Worm (Caenorhabditis elegans) whole organism, L3 larva: ENCODE data around the gene tbb-2.
A peak's percentile ranks its signal among the peaks of the same experiment; 100 is the strongest.

Experiments used
- ZK546.5 ChIP-seq: sonication (generic microtip); optimal IDR thresholded peaks from 2 replicates; lab custom pipeline; 2017; ENCODE audit warnings: missing biosample characterization, missing genetic modification characterization
- aly-2 ChIP-seq: fragments of 150-350 bp; optimal IDR thresholded peaks from 2 replicates; lab custom pipeline; 2014; ENCODE audit warnings: missing biosample characterization, missing genetic modification characterization
- ama-1 ChIP-seq: fragments of 150-350 bp; optimal IDR thresholded peaks from 2 replicates; lab custom pipeline; 2018
- ceh-9 ChIP-seq: sonication (generic microtip); optimal IDR thresholded peaks from 2 replicates; lab custom pipeline; 2018; ENCODE audit warnings: missing biosample characterization, missing genetic modification characterization
- daf-12 ChIP-seq: fragments of 150-350 bp; optimal IDR thresholded peaks from 2 replicates; lab custom pipeline; 2014; ENCODE audit warnings: missing biosample characterization, missing genetic modification reagents, missing genetic modification characterization
- elt-2 ChIP-seq: sonication (generic microtip); optimal IDR thresholded peaks from 2 replicates; lab custom pipeline; 2016; ENCODE audit warnings: missing genetic modification reagents, mild to moderate bottlenecking, missing genetic modification characterization, missing compliant biosample characterization
- elt-3 ChIP-seq, 3 experiments: fragments of 150-350 bp in 1 of 3; sonication (generic microtip) in 2 of 3; optimal IDR thresholded peaks; 2 replicates in 2 of 3; 4 replicates in 1 of 3; lab custom pipeline; 2014 to 2017; ENCODE audit warnings: missing biosample characterization in 3 of 3, missing genetic modification characterization in 3 of 3
- eor-1 ChIP-seq, 2 experiments: fragments of 150-350 bp; optimal IDR thresholded peaks; 2 replicates each; lab custom pipeline; 2014 to 2018; ENCODE audit warnings: missing biosample characterization in 2 of 2, missing genetic modification characterization in 2 of 2
- fkh-2 ChIP-seq: fragments of 150-350 bp; optimal IDR thresholded peaks from 2 replicates; lab custom pipeline; 2014; ENCODE audit warnings: missing biosample characterization, missing genetic modification reagents, missing genetic modification characterization
- hmg-11 ChIP-seq: sonication (generic microtip); optimal IDR thresholded peaks from 2 replicates; lab custom pipeline; 2016; ENCODE audit warnings: missing genetic modification characterization, missing compliant biosample characterization
- jun-1 ChIP-seq: fragments of 150-350 bp; optimal IDR thresholded peaks from 2 replicates; lab custom pipeline; 2014; ENCODE audit warnings: missing biosample characterization, missing genetic modification reagents, missing genetic modification characterization
- lin-15B ChIP-seq: fragments of 150-350 bp; optimal IDR thresholded peaks from 2 replicates; lab custom pipeline; 2014; ENCODE audit warnings: missing biosample characterization, missing genetic modification characterization
- lin-39 ChIP-seq: fragments of 150-350 bp; optimal IDR thresholded peaks from 2 replicates; lab custom pipeline; 2018; ENCODE audit warnings: missing biosample characterization, missing genetic modification reagents, missing genetic modification characterization
- lsy-12 ChIP-seq: sonication (generic microtip); optimal IDR thresholded peaks from 2 replicates; lab custom pipeline; 2016; ENCODE audit warnings: mild to moderate bottlenecking, missing genetic modification characterization, missing compliant biosample characterization
- mdl-1 ChIP-seq: fragments of 150-350 bp; optimal IDR thresholded peaks from 2 replicates; lab custom pipeline; 2014; ENCODE audit warnings: missing biosample characterization, missing genetic modification characterization
- mml-1 ChIP-seq: fragments of 150-350 bp; sonication (generic microtip); optimal IDR thresholded peaks from 3 replicates; lab custom pipeline; 2014; ENCODE audit warnings: missing biosample characterization, missing genetic modification characterization
- nfya-1 ChIP-seq: sonication (generic microtip); optimal IDR thresholded peaks from 2 replicates; lab custom pipeline; 2017; ENCODE audit warnings: missing genetic modification characterization, mild to moderate bottlenecking, missing compliant biosample characterization, antibody characterized with exemption, moderate library complexity; ENCODE audit not compliant: insufficient read depth
- nhr-11 ChIP-seq: fragments of 150-350 bp; optimal IDR thresholded peaks from 2 replicates; lab custom pipeline; 2014; ENCODE audit warnings: missing biosample characterization, missing genetic modification characterization
- nhr-12 ChIP-seq: fragments of 150-350 bp; optimal IDR thresholded peaks from 2 replicates; lab custom pipeline; 2014; ENCODE audit warnings: missing biosample characterization, missing genetic modification characterization
- nhr-23 ChIP-seq: fragments of 150-350 bp; optimal IDR thresholded peaks from 2 replicates; lab custom pipeline; 2014; ENCODE audit warnings: missing biosample characterization, missing genetic modification reagents, missing genetic modification characterization
- nhr-25 ChIP-seq: sonication (generic microtip); optimal IDR thresholded peaks from 2 replicates; lab custom pipeline; 2017; ENCODE audit warnings: missing biosample characterization, missing genetic modification characterization
- nhr-28 ChIP-seq: fragments of 150-350 bp; optimal IDR thresholded peaks from 2 replicates; lab custom pipeline; 2014; ENCODE audit warnings: missing biosample characterization, missing genetic modification characterization
- nhr-43 ChIP-seq: sonication (generic microtip); optimal IDR thresholded peaks from 2 replicates; lab custom pipeline; 2016; ENCODE audit warnings: mild to moderate bottlenecking, missing genetic modification characterization, missing compliant biosample characterization; ENCODE audit not compliant: poor library complexity, severe bottlenecking
- nhr-76 ChIP-seq: fragments of 150-350 bp; sonication (generic microtip); optimal IDR thresholded peaks from 5 replicates; lab custom pipeline; 2014; ENCODE audit warnings: missing biosample characterization, missing genetic modification characterization
- nhr-77 ChIP-seq: fragments of 150-350 bp; optimal IDR thresholded peaks from 2 replicates; lab custom pipeline; 2014; ENCODE audit warnings: missing biosample characterization, missing genetic modification characterization
- pha-4 ChIP-seq: fragments of 150-350 bp; optimal IDR thresholded peaks from 2 replicates; lab custom pipeline; 2014; ENCODE audit warnings: missing biosample characterization, missing genetic modification reagents, missing genetic modification characterization
- pqm-1 ChIP-seq: fragments of 150-350 bp; optimal IDR thresholded peaks from 2 replicates; lab custom pipeline; 2017; ENCODE audit warnings: missing biosample characterization, missing genetic modification characterization, inconsistent platforms
- sea-2 ChIP-seq: fragments of 150-350 bp; sonication (generic microtip); optimal IDR thresholded peaks from 4 replicates; lab custom pipeline; 2014; ENCODE audit warnings: missing biosample characterization, missing genetic modification reagents, missing genetic modification characterization
- skn-1 ChIP-seq: fragments of 150-350 bp; optimal IDR thresholded peaks from 2 replicates; lab custom pipeline; 2014; ENCODE audit warnings: missing biosample characterization, missing genetic modification characterization
- snpc-4 ChIP-seq: fragments of 150-350 bp; optimal IDR thresholded peaks from 2 replicates; lab custom pipeline; 2014; ENCODE audit warnings: missing biosample characterization, missing genetic modification characterization
- unc-39 ChIP-seq: sonication (generic microtip); optimal IDR thresholded peaks from 4 replicates; lab custom pipeline; 2017; ENCODE audit warnings: missing biosample characterization, missing genetic modification characterization
- unc-62 ChIP-seq: fragments of 150-350 bp; sonication (generic microtip); optimal IDR thresholded peaks from 4 replicates; lab custom pipeline; 2014; ENCODE audit warnings: missing biosample characterization, missing genetic modification reagents, missing genetic modification characterization

Gene tbb-2

DNA sequence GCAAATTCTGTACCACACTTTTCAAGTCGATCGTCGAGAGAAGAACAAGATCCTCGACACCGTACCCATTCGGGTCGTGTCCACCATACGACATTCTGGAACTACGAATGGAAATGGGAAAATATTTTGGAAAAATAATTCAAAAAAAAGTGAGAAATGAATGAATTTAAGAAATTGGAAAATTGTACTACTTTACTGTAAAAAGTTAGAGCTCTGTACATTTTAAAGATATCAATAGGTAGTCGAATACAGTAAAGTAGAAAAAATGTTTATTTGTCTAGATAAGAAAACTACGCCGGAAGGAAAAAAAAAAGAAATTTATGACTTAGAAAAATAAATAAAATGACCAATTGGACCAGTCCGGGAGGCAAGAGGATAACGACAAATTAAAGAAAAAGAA is 19.3 kb upstream of the tbb-2 start, which contains the start of gene hum-5:
Gene hum-5 (minus strand): TSS at position 101 of the 400 bp plus-strand sequence.
- TF ChIP-seq lin-39 (tag; lab: Kevin White, UChicago) (no peak), nhr-25 (tag; lab: Kevin White, UChicago) (no peak), lin-15B (tag; lab: Kevin White, UChicago) (no peak), jun-1 (tag; lab: Kevin White, UChicago) (no peak), hmg-11 (tag; lab: Kevin White, UChicago) (no peak), unc-62 (GFP tag; lab: Kevin White, UChicago) (no peak), mml-1 (tag; lab: Kevin White, UChicago) (no peak), ama-1 (no peak)

ce11 chrIII:4034984-4035383 is 17.6 kb upstream of the tbb-2 start:
- TF ChIP-seq lin-39 (tag; lab: Kevin White, UChicago) (peak; percentile 39), snpc-4 (tag; lab: Kevin White, UChicago) (no peak)
- TF ChIP-seq, all 47 proteins: peak for 1

ce11 chrIII:4030839-4031238 is 13.4 kb upstream of the tbb-2 start:
- TF ChIP-seq mdl-1 = no peak
- no peak for TF ChIP-seq fkh-2 (tag; lab: Kevin White, UChicago)
- TF ChIP-seq elt-3 (tag; optimal IDR thresholded peaks at IDR 0.05; lab: Kevin White, UChicago) = no peak
- no peak for TF ChIP-seq nhr-12 (tag; lab: Kevin White, UChicago)
- no peak for TF ChIP-seq ama-1
- no peak for TF ChIP-seq pqm-1 (tag; lab: Kevin White, UChicago)
- no peak for TF ChIP-seq nhr-28 (tag; lab: Kevin White, UChicago)
- TF ChIP-seq unc-39 = no peak
- no peak for TF ChIP-seq nhr-11 (tag; lab: Kevin White, UChicago)
- no peak for TF ChIP-seq nhr-76 (tag; lab: Kevin White, UChicago)
- no peak for TF ChIP-seq eor-1 (tag; optimal IDR thresholded peaks at IDR 0.05; lab: Kevin White, UChicago)
- no peak for TF ChIP-seq ceh-9 (tag; lab: Kevin White, UChicago)
- TF ChIP-seq nhr-23 = no peak
- TF ChIP-seq hmg-11 (tag; lab: Kevin White, UChicago) = no peak
- no peak for TF ChIP-seq sea-2 (GFP tag; lab: Kevin White, UChicago)
- TF ChIP-seq nhr-77 (tag; lab: Kevin White, UChicago) = no peak
- no peak for TF ChIP-seq aly-2 (tag; lab: Kevin White, UChicago)

DNA sequence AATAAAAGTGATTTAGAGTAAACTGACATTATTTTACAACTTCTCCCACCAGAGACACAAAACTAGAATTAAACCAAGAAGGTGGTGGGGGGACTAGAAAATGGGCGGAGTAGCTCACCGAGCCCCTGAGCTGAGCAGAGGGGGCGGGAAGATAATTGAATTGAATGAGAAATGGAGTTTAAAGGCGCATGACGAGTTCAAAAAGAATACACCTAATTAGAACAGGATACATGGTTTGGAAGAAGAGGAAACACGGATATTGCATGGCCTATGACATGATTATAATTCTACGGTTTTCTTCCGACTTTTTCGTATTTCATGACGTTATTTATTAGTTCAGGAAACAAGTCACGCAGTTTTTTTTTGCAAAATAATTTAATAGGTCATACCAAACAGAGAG is 10.6 kb upstream of the tbb-2 start, which contains the start of gene T02C12.5:
Gene T02C12.5 (minus strand): TSS at position 101 of the 400 bp plus-strand sequence.
- TF ChIP-seq nhr-23 (no peak), nhr-28 (tag; lab: Kevin White, UChicago) (no peak), nhr-25 (tag; lab: Kevin White, UChicago) (no peak), daf-12 (no peak)

ce11 chrIII:4021866-4022265 is 4.4 kb upstream of the tbb-2 start, which contains the start of gene tftc-5:
Gene tftc-5, plus strand, starts transcription at chrIII:4022166.
- TF ChIP-seq nhr-77 (tag; lab: Kevin White, UChicago) (no peak), unc-39 (no peak), daf-12 (no peak), elt-3 (tag; optimal IDR thresholded peaks at IDR 0.05; lab: Kevin White, UChicago) (no peak)

DNA sequence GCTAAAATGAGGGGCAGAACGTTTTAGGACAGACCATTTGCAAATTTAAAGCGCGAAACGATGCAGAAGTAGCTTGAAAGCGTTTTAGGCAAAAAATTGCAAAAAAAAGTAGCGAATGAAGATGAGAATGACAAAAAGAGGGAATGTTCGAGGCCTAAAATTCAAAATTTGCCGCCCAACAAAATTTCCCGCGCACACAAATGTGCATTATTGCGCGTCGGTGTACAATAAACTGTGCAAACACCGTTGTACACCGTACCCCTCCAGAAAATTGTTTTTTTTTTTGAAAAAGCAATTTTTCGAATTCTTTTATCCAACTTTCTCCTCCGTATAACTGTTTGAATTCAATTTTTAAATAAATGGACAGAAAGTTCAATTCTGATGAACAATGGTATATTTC is 2.4 kb upstream of the tbb-2 start, which contains the start of gene snpc-3.4:
Gene snpc-3.4 (plus strand): TSS at position 237 of the 400 bp plus-strand sequence.
- no peak for TF ChIP-seq mdl-1
- peak; percentile 41 for TF ChIP-seq hmg-11 (tag; lab: Kevin White, UChicago)
- TF ChIP-seq nhr-43 = peak; percentile 16
- TF ChIP-seq aly-2 (tag; lab: Kevin White, UChicago) = no peak
- TF ChIP-seq snpc-4 (tag; lab: Kevin White, UChicago) = peak; percentile 53
- no peak for TF ChIP-seq unc-39
- TF ChIP-seq lsy-12 (tag; lab: Kevin White, UChicago) = no peak
- no peak for TF ChIP-seq elt-2 (tag; lab: Kevin White, UChicago)
- peak; percentile 89 for TF ChIP-seq pha-4
- peak; percentile 42 for TF ChIP-seq skn-1 (tag; lab: Kevin White, UChicago)
- TF ChIP-seq ZK546.5 (tag; lab: Kevin White, UChicago) = no peak
- TF ChIP-seq lin-15B (tag; lab: Kevin White, UChicago) = peak; percentile 76
- peak; percentile 74 for TF ChIP-seq lin-39 (tag; lab: Kevin White, UChicago)
- peak; percentile 68 for TF ChIP-seq nhr-25 (tag; lab: Kevin White, UChicago)
- peak; percentile 57 for TF ChIP-seq nhr-23
- peak; percentile 92 for TF ChIP-seq nfya-1
